Fruit fly (Drosophila melanogaster): ENCODE measurements around the gene Taf1.

Gene Taf1

DNA sequence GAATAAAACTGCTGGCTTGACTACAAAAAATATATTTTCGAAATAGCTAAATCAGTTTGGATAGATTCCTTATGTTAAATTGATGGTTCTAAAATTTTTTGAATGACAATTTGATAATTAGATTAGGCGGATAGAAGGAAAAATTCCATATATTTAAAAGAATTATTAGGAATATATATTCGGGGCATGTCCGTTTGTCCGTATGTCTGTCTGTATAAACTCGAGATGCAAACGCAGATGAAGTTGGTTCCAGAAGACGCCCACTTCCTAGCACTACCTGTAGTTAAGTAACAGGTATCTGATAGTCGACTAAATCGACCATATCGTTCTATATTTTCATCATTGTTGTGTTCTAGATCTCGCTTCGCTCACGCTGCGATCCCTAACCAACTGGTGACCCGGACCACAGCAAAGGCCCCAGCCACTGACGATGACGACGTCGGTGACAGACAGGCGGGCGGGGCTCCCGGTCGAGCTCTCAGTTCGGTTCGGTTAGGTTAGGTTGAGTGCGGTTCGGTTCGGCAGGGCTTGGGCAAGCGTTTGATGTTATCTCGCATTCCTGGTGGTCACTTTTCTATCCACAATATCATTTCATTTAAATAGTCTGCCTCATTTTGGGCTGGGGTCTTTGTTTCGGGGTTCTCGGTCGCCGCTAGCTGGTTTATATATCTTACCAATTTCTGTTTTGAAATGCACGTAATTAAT is 25.8 kb downstream of the Taf1 start:
- TF ChIP-seq CG6163 (GFP tag; IDR thresholded peaks at IDR 0.05) (no peak), Hr38 (GFP tag; optimal IDR thresholded peaks at IDR 0.05) (no peak), Sox14 (GFP tag; optimal IDR thresholded peaks at IDR 0.05) (no peak), svp (GFP tag) (peak; percentile 25), acj6 (GFP tag; optimal IDR thresholded peaks at IDR 0.05) (no peak), Blimp-1 (GFP tag; optimal IDR thresholded peaks at IDR 0.05) (no peak), Sox102F (GFP tag; optimal IDR thresholded peaks at IDR 0.05) (no peak), Lpt (GFP tag; optimal IDR thresholded peaks at IDR 0.05) (no peak)

DNA sequence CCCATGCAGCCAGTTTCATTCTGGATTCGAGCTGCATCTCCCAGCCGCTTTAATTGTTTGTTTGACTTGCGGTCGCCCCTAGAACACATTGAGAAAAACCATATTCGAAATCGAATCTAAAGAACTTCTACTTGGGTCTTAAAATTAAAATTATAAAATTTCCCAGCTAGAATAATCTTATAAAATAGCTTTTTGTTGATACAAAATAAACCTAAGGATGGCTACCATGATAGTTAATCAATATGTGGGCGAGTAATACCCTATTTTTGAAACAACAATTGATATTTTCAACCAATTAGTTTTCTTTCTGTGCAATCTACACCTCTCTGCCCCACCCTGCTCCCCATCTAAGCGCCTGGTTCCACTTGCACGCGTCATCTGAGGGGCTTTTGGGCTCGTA is 27.9 kb downstream of the Taf1 start:
- TF ChIP-seq CG8319 (GFP tag; optimal IDR thresholded peaks at IDR 0.05) = no peak
- peak; percentile 3 for TF ChIP-seq Eip75B (GFP tag; optimal IDR thresholded peaks at IDR 0.05)
- TF ChIP-seq Ets96B (tag; optimal IDR thresholded peaks at IDR 0.05) = no peak
- TF ChIP-seq CG6808 (GFP tag; optimal IDR thresholded peaks at IDR 0.05) = peak; percentile 30
- TF ChIP-seq Sox102F (GFP tag; optimal IDR thresholded peaks at IDR 0.05) = peak; percentile 14
- peak; percentile 23 for TF ChIP-seq CG3919 (GFP tag; optimal IDR thresholded peaks at IDR 0.05)
- peak; percentile 26 for TF ChIP-seq Hr39 (GFP tag; optimal IDR thresholded peaks at IDR 0.05)
- TF ChIP-seq CG16779 (tag; optimal IDR thresholded peaks at IDR 0.05) = no peak
- TF ChIP-seq cyc (GFP tag; optimal IDR thresholded peaks at IDR 0.05) = peak; percentile 43
- TF ChIP-seq CG10669 (GFP tag; optimal IDR thresholded peaks at IDR 0.05) = peak; percentile 39
- peak; percentile 18 for TF ChIP-seq acj6 (GFP tag; optimal IDR thresholded peaks at IDR 0.05)
- TF ChIP-seq fd85E (GFP tag; optimal IDR thresholded peaks at IDR 0.05) = no peak
- TF ChIP-seq topi (GFP tag; optimal IDR thresholded peaks at IDR 0.05) = peak; percentile 31
- TF ChIP-seq CG10631 (GFP tag; optimal IDR thresholded peaks at IDR 0.05) = peak; percentile 38
- no peak for TF ChIP-seq dsx (GFP tag; optimal IDR thresholded peaks at IDR 0.05; ENCODE audit: poor library complexity, severe bottlenecking)
- peak; percentile 16 for TF ChIP-seq esn (GFP tag; optimal IDR thresholded peaks at IDR 0.05)
- peak; percentile 5 for TF ChIP-seq spab (GFP tag; optimal IDR thresholded peaks at IDR 0.05)
- TF ChIP-seq CG7368 (GFP tag; optimal IDR thresholded peaks at IDR 0.05) = no peak
- TF ChIP-seq CG1621 (tag; optimal IDR thresholded peaks at IDR 0.05) = no peak
- TF ChIP-seq CG6792 (GFP tag; optimal IDR thresholded peaks at IDR 0.05) = peak; percentile 21
- peak; percentile 30 for TF ChIP-seq CG3032 (tag; optimal IDR thresholded peaks at IDR 0.05)
- TF ChIP-seq Sox14 (GFP tag; optimal IDR thresholded peaks at IDR 0.05) = peak; percentile 9
- no peak for TF ChIP-seq vri (GFP tag; optimal IDR thresholded peaks at IDR 0.05)
- no peak for TF ChIP-seq eg (GFP tag; IDR thresholded peaks at IDR 0.05)
- TF ChIP-seq Hr38 (GFP tag; optimal IDR thresholded peaks at IDR 0.05) = no peak
- peak; percentile 70 for TF ChIP-seq Eip78C (GFP tag)
- TF ChIP-seq CG9139 (GFP tag; optimal IDR thresholded peaks at IDR 0.05) = no peak
- peak; percentile 19 for TF ChIP-seq achi (GFP tag; optimal IDR thresholded peaks at IDR 0.05)
- peak; percentile 10 for TF ChIP-seq OdsH (GFP tag; optimal IDR thresholded peaks at IDR 0.05)
- TF ChIP-seq CG8632 (GFP tag; optimal IDR thresholded peaks at IDR 0.05) = peak; percentile 7
- peak; percentile 21 for TF ChIP-seq CG31627 (GFP tag; optimal IDR thresholded peaks at IDR 0.05)
- peak; percentile 15 for TF ChIP-seq Smox (GFP tag; optimal IDR thresholded peaks at IDR 0.05)
- TF ChIP-seq Met (GFP tag; optimal IDR thresholded peaks at IDR 0.05) = peak; percentile 46
- TF ChIP-seq fkh (GFP tag; optimal IDR thresholded peaks at IDR 0.05) = no peak
- TF ChIP-seq ss (GFP tag; optimal IDR thresholded peaks at IDR 0.05) = peak in 1 of 2 experiments; percentile 4
- TF ChIP-seq CG4318 (GFP tag; optimal IDR thresholded peaks at IDR 0.05) = no peak

Data from whole organism, prepupa.